Fruit fly (Drosophila melanogaster) whole organism, embryonic: ENCODE measurements around the gene fig.

Experiments
- CG10979 ChIP-seq: fragments of 200-800 bp; sonication (Bioruptor generic); optimal IDR thresholded peaks from 2 replicates; lab custom pipeline; 2018; ENCODE audit warnings: missing biosample characterization, mild to moderate bottlenecking, missing genetic modification characterization, moderate library complexity
- CG13123 ChIP-seq: fragments of 200-800 bp; sonication (Bioruptor generic); optimal IDR thresholded peaks from 2 replicates; lab custom pipeline; 2016; ENCODE audit warnings: missing biosample characterization, missing genetic modification characterization
- CG15269 ChIP-seq: fragments of 200-800 bp; sonication (Bioruptor generic); optimal IDR thresholded peaks from 2 replicates; lab custom pipeline; 2018; ENCODE audit warnings: missing biosample characterization, mild to moderate bottlenecking, missing genetic modification characterization, moderate library complexity
- CG15696 ChIP-seq: fragments of 200-800 bp; sonication (Bioruptor generic); optimal IDR thresholded peaks from 2 replicates; lab custom pipeline; 2019; ENCODE audit warnings: missing biosample characterization, mild to moderate bottlenecking, missing genetic modification characterization, moderate library complexity
- CG1602 ChIP-seq: fragments of 200-800 bp; sonication (Bioruptor generic); optimal IDR thresholded peaks from 3 replicates; lab custom pipeline; 2016; ENCODE audit warnings: missing biosample characterization, missing genetic modification characterization
- CG17912 ChIP-seq: fragments of 200-800 bp; sonication (Bioruptor generic); optimal IDR thresholded peaks from 2 replicates; lab custom pipeline; 2018; ENCODE audit warnings: missing biosample characterization, mild to moderate bottlenecking, missing genetic modification characterization
- CG2678 ChIP-seq: fragments of 200-800 bp; sonication (Bioruptor generic); optimal IDR thresholded peaks from 3 replicates; lab custom pipeline; 2019; ENCODE audit warnings: missing biosample characterization, mild to moderate bottlenecking, missing genetic modification characterization, moderate library complexity
- CG30431 ChIP-seq: fragments of 200-800 bp; sonication (Bioruptor generic); optimal IDR thresholded peaks from 2 replicates; lab custom pipeline; 2017; ENCODE audit warnings: missing biosample characterization, missing genetic modification characterization
- CG31224 ChIP-seq: fragments of 200-800 bp; sonication (Bioruptor generic); IDR thresholded peaks from 2 replicates; pipeline ENCODE4 v1.3.6; 2022; ENCODE audit warnings: missing biosample characterization, missing genetic modification characterization
- CG31365 ChIP-seq: fragments of 200-800 bp; sonication (Bioruptor generic); optimal IDR thresholded peaks from 2 replicates; lab custom pipeline; 2018; ENCODE audit warnings: missing biosample characterization, mild to moderate bottlenecking, missing genetic modification characterization
- CG33213 ChIP-seq: fragments of 200-800 bp; sonication (Bioruptor generic); optimal IDR thresholded peaks from 3 replicates; lab custom pipeline; 2016; ENCODE audit warnings: missing biosample characterization, missing genetic modification characterization
- CG33557 ChIP-seq: fragments of 200-800 bp; sonication (Bioruptor generic); optimal IDR thresholded peaks from 2 replicates; lab custom pipeline; 2019; ENCODE audit warnings: missing biosample characterization, mild to moderate bottlenecking, missing genetic modification characterization, moderate library complexity
- CG4854 ChIP-seq: fragments of 200-800 bp; sonication (Bioruptor generic); optimal IDR thresholded peaks from 2 replicates; lab custom pipeline; 2016; ENCODE audit warnings: missing biosample characterization, missing genetic modification characterization, inconsistent platforms
- CG5245 ChIP-seq: fragments of 200-800 bp; sonication (Bioruptor generic); optimal IDR thresholded peaks from 3 replicates; lab custom pipeline; 2016; ENCODE audit warnings: missing biosample characterization, missing genetic modification characterization
- CG6791 ChIP-seq: fragments of 200-800 bp; sonication (Bioruptor generic); IDR thresholded peaks from 3 replicates; pipeline ENCODE4 v1.3.6; 2022; ENCODE audit warnings: missing biosample characterization, missing genetic modification characterization; ENCODE audit not compliant: partially characterized antibody
- CG8089 ChIP-seq: fragments of 200-800 bp; sonication (Bioruptor generic); optimal IDR thresholded peaks from 3 replicates; lab custom pipeline; 2016; ENCODE audit warnings: missing biosample characterization, missing genetic modification characterization
- CG8765 ChIP-seq: fragments of 200-800 bp; sonication (Bioruptor generic); IDR thresholded peaks from 2 replicates; pipeline ENCODE4 v1.3.6; 2022; ENCODE audit warnings: missing biosample characterization, missing genetic modification characterization
- CHES-1-like ChIP-seq: fragments of 200-800 bp; sonication (Bioruptor generic); optimal IDR thresholded peaks from 2 replicates; lab custom pipeline; 2016; ENCODE audit warnings: missing biosample characterization, missing genetic modification characterization
- D19B ChIP-seq: fragments of 200-800 bp; sonication (Bioruptor generic); optimal IDR thresholded peaks from 2 replicates; lab custom pipeline; 2017; ENCODE audit warnings: missing biosample characterization, mild to moderate bottlenecking, missing genetic modification characterization
- Dek ChIP-seq: fragments of 200-800 bp; sonication (Bioruptor generic); optimal IDR thresholded peaks from 3 replicates; lab custom pipeline; 2019; ENCODE audit warnings: missing biosample characterization, mild to moderate bottlenecking, missing genetic modification characterization, moderate library complexity
- Dip2 ChIP-seq: fragments of 200-800 bp; sonication (Bioruptor generic); IDR thresholded peaks from 2 replicates; pipeline ENCODE4 v1.3.6; 2022; ENCODE audit warnings: missing biosample characterization, missing genetic modification characterization
- Doc3 ChIP-seq: fragments of 200-800 bp; sonication (Bioruptor generic); IDR thresholded peaks from 3 replicates; pipeline ENCODE4 v1.3.6; 2022; ENCODE audit warnings: missing biosample characterization, missing genetic modification characterization; ENCODE audit not compliant: partially characterized antibody
- Drgx ChIP-seq: fragments of 200-800 bp; sonication (Bioruptor generic); IDR thresholded peaks from 2 replicates; pipeline ENCODE4 v1.3.6; 2022; ENCODE audit warnings: missing biosample characterization, missing genetic modification characterization
- HLH4C ChIP-seq: fragments of 200-800 bp; sonication (Bioruptor generic); IDR thresholded peaks from 3 replicates; pipeline ENCODE4 v1.3.6; 2022; ENCODE audit warnings: missing biosample characterization, missing genetic modification characterization; ENCODE audit not compliant: partially characterized antibody
- Hey ChIP-seq: fragments of 200-800 bp; sonication (Bioruptor generic); optimal IDR thresholded peaks from 3 replicates; lab custom pipeline; 2018; ENCODE audit warnings: missing biosample characterization, mild to moderate bottlenecking, missing genetic modification characterization
- Hmr ChIP-seq: fragments of 200-800 bp; sonication (Bioruptor generic); optimal IDR thresholded peaks from 3 replicates; lab custom pipeline; 2017; ENCODE audit warnings: mild to moderate bottlenecking, missing biosample characterization, missing genetic modification reagents, missing genetic modification characterization
- Kr ChIP-seq: fragments of 200-800 bp; sonication (Bioruptor generic); optimal IDR thresholded peaks from 2 replicates; lab custom pipeline; 2017; ENCODE audit warnings: missing biosample characterization, mild to moderate bottlenecking, missing genetic modification characterization
- MESR4 ChIP-seq: fragments of 200-800 bp; sonication (Bioruptor generic); optimal IDR thresholded peaks from 2 replicates; lab custom pipeline; 2018; ENCODE audit warnings: missing biosample characterization, mild to moderate bottlenecking, missing genetic modification characterization, moderate library complexity
- Mes4 ChIP-seq: fragments of 200-800 bp; sonication (Bioruptor generic); optimal IDR thresholded peaks from 2 replicates; lab custom pipeline; 2016; ENCODE audit warnings: missing biosample characterization, missing genetic modification characterization
- Sox102F ChIP-seq: fragments of 200-800 bp; sonication (Bioruptor generic); optimal IDR thresholded peaks from 2 replicates; lab custom pipeline; 2018; ENCODE audit warnings: missing biosample characterization, mild to moderate bottlenecking, missing genetic modification characterization, moderate library complexity
- crol ChIP-seq: fragments of 200-800 bp; sonication (Bioruptor generic); IDR thresholded peaks from 2 replicates; pipeline ENCODE4 v1.3.6; 2022; ENCODE audit warnings: missing biosample characterization, missing genetic modification characterization
- dati ChIP-seq: fragments of 200-800 bp; sonication (Bioruptor generic); IDR thresholded peaks from 2 replicates; pipeline ENCODE4 v1.3.6; 2022; ENCODE audit warnings: missing biosample characterization, missing genetic modification characterization
- dmrt11E ChIP-seq: fragments of 200-800 bp; sonication (Bioruptor generic); optimal IDR thresholded peaks from 3 replicates; lab custom pipeline; 2018; ENCODE audit warnings: missing biosample characterization, mild to moderate bottlenecking, missing genetic modification characterization, moderate library complexity
- eyg ChIP-seq: fragments of 200-800 bp; sonication (Bioruptor generic); optimal IDR thresholded peaks from 3 replicates; lab custom pipeline; 2016; ENCODE audit warnings: missing biosample characterization, missing genetic modification characterization
- fd96Cb ChIP-seq: fragments of 200-800 bp; sonication (Bioruptor generic); optimal IDR thresholded peaks from 2 replicates; lab custom pipeline; 2018; ENCODE audit warnings: missing biosample characterization, mild to moderate bottlenecking, missing genetic modification characterization, moderate library complexity
- fu2 ChIP-seq: fragments of 200-800 bp; sonication (Bioruptor generic); optimal IDR thresholded peaks from 2 replicates; lab custom pipeline; 2016; ENCODE audit warnings: missing biosample characterization, missing genetic modification characterization
- her ChIP-seq: fragments of 200-800 bp; sonication (Bioruptor generic); optimal IDR thresholded peaks from 2 replicates; lab custom pipeline; 2016; ENCODE audit warnings: missing biosample characterization, missing genetic modification characterization
- hth ChIP-seq: fragments of >200 bp; optimal IDR thresholded peaks from 2 replicates; lab custom pipeline; 2017; ENCODE audit warnings: inconsistent platforms
- odd ChIP-seq: fragments of 200-800 bp; sonication (Bioruptor generic); optimal IDR thresholded peaks from 2 replicates; lab custom pipeline; 2017; ENCODE audit warnings: missing biosample characterization, mild to moderate bottlenecking, missing genetic modification characterization
- pzg ChIP-seq: fragments of 200-800 bp; sonication (Bioruptor generic); optimal IDR thresholded peaks from 3 replicates; lab custom pipeline; 2018; ENCODE audit warnings: missing biosample characterization, mild to moderate bottlenecking, missing genetic modification characterization, moderate library complexity
- sd ChIP-seq: fragments of 200-800 bp; sonication (Bioruptor generic); optimal IDR thresholded peaks from 3 replicates; lab custom pipeline; 2018; ENCODE audit warnings: missing biosample characterization, mild to moderate bottlenecking, missing genetic modification characterization, moderate library complexity
- slbo ChIP-seq: fragments of 200-800 bp; sonication (Bioruptor generic); IDR thresholded peaks from 2 replicates; pipeline ENCODE4 v1.3.6; 2022; ENCODE audit warnings: missing biosample characterization, missing genetic modification characterization
- so ChIP-seq: fragments of 200-800 bp; sonication (Bioruptor generic); IDR thresholded peaks from 3 replicates; pipeline ENCODE4 v1.3.6; 2022; ENCODE audit warnings: missing biosample characterization, missing genetic modification characterization
- tap ChIP-seq: fragments of 200-800 bp; optimal IDR thresholded peaks from 3 replicates; lab custom pipeline; 2019; ENCODE audit warnings: missing biosample characterization, mild to moderate bottlenecking, missing genetic modification characterization, moderate library complexity
- tin ChIP-seq: fragments of 200-800 bp; sonication (Bioruptor generic); optimal IDR thresholded peaks from 3 replicates; lab custom pipeline; 2016; ENCODE audit warnings: missing biosample characterization, missing genetic modification characterization
- tna ChIP-seq: fragments of 200-800 bp; sonication (Bioruptor generic); IDR thresholded peaks from 2 replicates; pipeline ENCODE4 v1.3.6; 2022; ENCODE audit warnings: missing biosample characterization, missing genetic modification characterization; ENCODE audit not compliant: partially characterized antibody
- trh ChIP-seq: fragments of 200-800 bp; sonication (Bioruptor generic); optimal IDR thresholded peaks from 2 replicates; lab custom pipeline; 2016; ENCODE audit warnings: missing biosample characterization, missing genetic modification characterization
- z ChIP-seq: fragments of 200-800 bp; sonication (Bioruptor generic); IDR thresholded peaks from 3 replicates; pipeline ENCODE4 v1.3.6; 2022; ENCODE audit warnings: missing biosample characterization, missing genetic modification characterization

The fig gene

dm6 chr3R:29773833-29774324, 6.4 kb downstream of the fig start (continued):
- TF ChIP-seq D19B (GFP tag; lab: Kevin White, UChicago) (peak; percentile 87), so (GFP tag; lab: Robert Waterston, UW) (peak; percentile 57; the same call in 2 of the 3 replicates), CG2678 (tag; lab: Kevin White, UChicago) (peak; percentile 84), HLH4C (GFP tag; lab: Robert Waterston, UW) (no peak), CG10979 (tag; lab: Kevin White, UChicago) (peak; percentile 45)
- TF ChIP-seq, all 482 proteins: peak for 324

dm6 chr3R:29772795-29773331, 7.4 kb downstream of the fig start:
- TF ChIP-seq Hey (tag; lab: Kevin White, UChicago): peak; percentile 51
- TF ChIP-seq fu2 (GFP tag; lab: Kevin White, UChicago): no peak
- TF ChIP-seq CG33213 (GFP tag; lab: Kevin White, UChicago): no peak
- TF ChIP-seq fd96Cb: no peak
- TF ChIP-seq crol (GFP tag; lab: Robert Waterston, UW): peak; percentile 99
- no peak; the same call in 1 of the 2 replicates for TF ChIP-seq slbo (GFP tag; lab: Robert Waterston, UW)
- no peak for TF ChIP-seq CG5245
- TF ChIP-seq pzg (GFP tag; lab: Kevin White, UChicago): peak; percentile 11
- TF ChIP-seq Dip2 (GFP tag; lab: Robert Waterston, UW): no peak
- peak; percentile 60 for TF ChIP-seq Hmr (GFP tag; lab: Kevin White, UChicago)
- no peak for TF ChIP-seq dati (GFP tag; lab: Robert Waterston, UW)
- TF ChIP-seq MESR4 (GFP tag; lab: Kevin White, UChicago): no peak
- no peak; the same call in 1 of the 2 replicates for TF ChIP-seq CG31224 (GFP tag; lab: Robert Waterston, UW)
- TF ChIP-seq hth: no peak
- TF ChIP-seq z (GFP tag; lab: Robert Waterston, UW): peak; percentile 93
- TF ChIP-seq CHES-1-like (GFP tag; lab: Kevin White, UChicago): no peak
- TF ChIP-seq trh (GFP tag; lab: Kevin White, UChicago): no peak
- TF ChIP-seq her (GFP tag; lab: Kevin White, UChicago): peak; percentile 25
- peak; percentile 36 for TF ChIP-seq CG17912 (GFP tag; lab: Kevin White, UChicago)
- TF ChIP-seq CG1602 (GFP tag; lab: Kevin White, UChicago): no peak
- no peak for TF ChIP-seq Sox102F (GFP tag; lab: Kevin White, UChicago)
- no peak; the same call in 2 of the 3 replicates for TF ChIP-seq CG6791 (GFP tag; lab: Robert Waterston, UW)
- 0 out of 2 replicates have a peak, but pooled peaks have one; percentile 6 for TF ChIP-seq CG8765 (GFP tag; lab: Robert Waterston, UW)
- no peak for TF ChIP-seq CG8089 (GFP tag; lab: Kevin White, UChicago)
- no peak for TF ChIP-seq Mes4 (GFP tag; lab: Kevin White, UChicago)
- no peak for TF ChIP-seq CG15696 (tag; lab: Kevin White, UChicago)
- no peak for TF ChIP-seq eyg (GFP tag; lab: Kevin White, UChicago)
- no peak for TF ChIP-seq CG15269 (tag; lab: Kevin White, UChicago)
- TF ChIP-seq CG13123: no peak
- no peak for TF ChIP-seq dmrt11E (tag; lab: Kevin White, UChicago)
- peak; percentile 14 for TF ChIP-seq odd (GFP tag; lab: Kevin White, UChicago)
- TF ChIP-seq Drgx (GFP tag; lab: Robert Waterston, UW): peak; percentile 52
- no peak for TF ChIP-seq CG30431 (GFP tag; lab: Kevin White, UChicago)
- peak; percentile 94 for TF ChIP-seq sd
- TF ChIP-seq Dek: no peak
- peak; percentile 45; the same call in 1 of the 2 replicates for TF ChIP-seq tna (GFP tag; lab: Robert Waterston, UW)
- TF ChIP-seq CG33557 (GFP tag; lab: Kevin White, UChicago): no peak
- peak; percentile 5 for TF ChIP-seq tap (tag; lab: Kevin White, UChicago)
- TF ChIP-seq Kr: no peak
- no peak for TF ChIP-seq CG31365 (tag; lab: Kevin White, UChicago)
- no peak for TF ChIP-seq CG4854 (GFP tag; lab: Kevin White, UChicago)
- TF ChIP-seq Doc3 (GFP tag; lab: Robert Waterston, UW): 0 out of 3 replicates have a peak, but pooled peaks have one; percentile 35
- TF ChIP-seq tin (GFP tag; lab: Kevin White, UChicago): no peak
